Worm (Caenorhabditis elegans) whole organism, young adult: ENCODE results near the gene glb-15.
A peak's percentile ranks its signal among the peaks of the same experiment; 100 is the strongest.

ENCODE experiments used
- T07F8.4 ChIP-seq: sonication (generic microtip); optimal IDR thresholded peaks from 2 replicates; lab custom pipeline; 2016; ENCODE audit warnings: mild to moderate bottlenecking, missing genetic modification characterization, moderate library complexity, missing compliant biosample characterization
- aptf-3 ChIP-seq: fragments of 200-800 bp; sonication (Bioruptor generic); IDR thresholded peaks from 2 replicates; pipeline ENCODE4 v1.3.6; 2022; ENCODE audit warnings: missing genetic modification characterization, missing compliant biosample characterization
- ceh-40 ChIP-seq: fragments of 200-800 bp; sonication (Bioruptor generic); IDR thresholded peaks from 2 replicates; pipeline ENCODE4 v1.3.6; 2022; ENCODE audit warnings: missing genetic modification characterization, missing compliant biosample characterization
- dpl-1 ChIP-seq: fragments of 150-350 bp; optimal IDR thresholded peaks from 2 replicates; lab custom pipeline; 2014; ENCODE audit warnings: missing biosample characterization, missing genetic modification reagents, missing genetic modification characterization
- him-1 ChIP-seq: sonication (generic microtip); optimal IDR thresholded peaks from 2 replicates; lab custom pipeline; 2016; ENCODE audit warnings: missing genotype, missing genetic modification reagents, missing genetic modification characterization, missing compliant biosample characterization
- let-526 ChIP-seq: fragments of 200-800 bp; sonication (Bioruptor generic); IDR thresholded peaks from 2 replicates; pipeline ENCODE4 v1.3.6; 2022; ENCODE audit warnings: missing genetic modification reagents, missing genetic modification characterization, missing compliant biosample characterization
- lir-1 ChIP-seq: fragments of 200-800 bp; sonication (Bioruptor generic); conservative IDR thresholded peaks from 2 replicates; pipeline ENCODE4 v1.3.6; 2022; ENCODE audit warnings: missing genetic modification reagents, missing genetic modification characterization, missing compliant biosample characterization
- mcd-1 ChIP-seq: fragments of 200-800 bp; sonication (Bioruptor generic); IDR thresholded peaks from 2 replicates; pipeline ENCODE4 v1.3.6; 2022; ENCODE audit warnings: missing genetic modification reagents, missing genetic modification characterization, missing compliant biosample characterization
- unc-62 ChIP-seq: fragments of 150-350 bp; optimal IDR thresholded peaks from 2 replicates; lab custom pipeline; 2014; ENCODE audit warnings: missing biosample characterization, missing genetic modification reagents, missing genetic modification characterization

- no peak for TF ChIP-seq unc-62
- TF ChIP-seq let-526: no peak
- no peak for TF ChIP-seq T07F8.4 (tag; lab: Kevin White, UChicago)
- TF ChIP-seq him-1 (tag; lab: Kevin White, UChicago): no peak
- peak; percentile 67; the same call in 1 of the 2 replicates for TF ChIP-seq lir-1 (GFP tag; lab: Robert Waterston, UW)
- TF ChIP-seq aptf-3 (GFP tag; lab: Robert Waterston, UW): no peak
- TF ChIP-seq ceh-40 (GFP tag; lab: Robert Waterston, UW): no peak
- TF ChIP-seq mcd-1: peak; percentile 31; the same call in 1 of the 2 replicates
- no peak for TF ChIP-seq dpl-1 (GFP tag; lab: Kevin White, UChicago)
Measured at ce11 chrV:11638634-11639117, 20.6 kb upstream of the glb-15 start.
